Fruit fly (Drosophila melanogaster) whole organism, adult: ENCODE results near the gene DEF8.

Experiments
- CG7045 ChIP-seq: fragments of 200-800 bp; sonication (Bioruptor generic); optimal IDR thresholded peaks from 2 replicates; lab custom pipeline; 2017; ENCODE audit warnings: missing biosample characterization, mild to moderate bottlenecking, missing genetic modification characterization
- ovo ChIP-seq: fragments of 200-800 bp; sonication (Bioruptor generic); optimal IDR thresholded peaks from 2 replicates; lab custom pipeline; 2016; ENCODE audit warnings: missing biosample characterization, missing genetic modification characterization
- tj ChIP-seq: fragments of 200-800 bp; sonication (Bioruptor generic); optimal IDR thresholded peaks from 3 replicates; lab custom pipeline; 2017; ENCODE audit warnings: missing biosample characterization, mild to moderate bottlenecking, missing genetic modification characterization, moderate library complexity

dm6 chr3L:12163693-12164092 is 31.7 kb downstream of the DEF8 start, which contains the start of gene CG9760:
- TF ChIP-seq tj (GFP tag; lab: Kevin White, UChicago) (no peak), CG7045 (no peak), ovo (GFP tag; lab: Kevin White, UChicago) (no peak)
